Fruit fly (Drosophila melanogaster): ENCODE results near the gene per.

The per gene

dm6 chrX:2713776-2714175 is 28.4 kb downstream of the per start, which contains the start of the genes CG2685 and CG2694 (continued):
- TF ChIP-seq lov (optimal IDR thresholded peaks at IDR 0.05) (no peak), lov (GFP tag; IDR thresholded peaks at IDR 0.05) (no peak), CG7745 (tag; optimal IDR thresholded peaks at IDR 0.05) (no peak), CG16813 (GFP tag; IDR thresholded peaks at IDR 0.05; ENCODE audit: partially characterized antibody) (peak; percentile 78), D19A (tag; optimal IDR thresholded peaks at IDR 0.05) (no peak), CG34224 (GFP tag; IDR thresholded peaks at IDR 0.05; ENCODE audit: partially characterized antibody) (peak; percentile 85), HmgD (GFP tag; optimal IDR thresholded peaks at IDR 0.05) (no peak), Antp (GFP tag; optimal IDR thresholded peaks at IDR 0.05) (no peak), caup (GFP tag; optimal IDR thresholded peaks at IDR 0.05; ENCODE audit: severe bottlenecking) (no peak), Hr78 (GFP tag; optimal IDR thresholded peaks at IDR 0.05) (no peak), CG2199 (GFP tag; IDR thresholded peaks at IDR 0.05) (no peak), CG2202 (tag; optimal IDR thresholded peaks at IDR 0.05) (no peak), CG9876 (GFP tag; optimal IDR thresholded peaks at IDR 0.05) (no peak), CG18011 (GFP tag; optimal IDR thresholded peaks at IDR 0.05) (no peak), CG31388 (GFP tag; optimal IDR thresholded peaks at IDR 0.05) (no peak), CG10543 (GFP tag; optimal IDR thresholded peaks at IDR 0.05) (no peak), fd96Cb (tag; optimal IDR thresholded peaks at IDR 0.05) (no peak), tgo (GFP tag; IDR thresholded peaks at IDR 0.05) (no peak), BtbVII (GFP tag; optimal IDR thresholded peaks at IDR 0.05) (no peak), knrl (GFP tag; IDR thresholded peaks at IDR 0.05; ENCODE audit: partially characterized antibody) (peak; percentile 65), Hr3 (GFP tag; optimal IDR thresholded peaks at IDR 0.05) (no peak), CG8388 (GFP tag; optimal IDR thresholded peaks at IDR 0.05) (no peak), Xrp1 (GFP tag; IDR thresholded peaks at IDR 0.05) (0 out of 2 replicates have a peak, but pooled peaks have one; percentile 7), CG7357 (GFP tag; IDR thresholded peaks at IDR 0.05) (no peak), CG6791 (GFP tag; IDR thresholded peaks at IDR 0.05; ENCODE audit: partially characterized antibody) (peak; percentile 80), HmgZ (tag; optimal IDR thresholded peaks at IDR 0.05) (peak; percentile 48), CG17912 (GFP tag; optimal IDR thresholded peaks at IDR 0.05) (no peak), CG10431 (GFP tag; optimal IDR thresholded peaks at IDR 0.05) (no peak), mld (GFP tag; IDR thresholded peaks at IDR 0.05; ENCODE audit: partially characterized antibody) (peak; percentile 57; the same call in 2 of the 3 replicates), cato (GFP tag; optimal IDR thresholded peaks at IDR 0.05; ENCODE audit: borderline replicate concordance) (no peak), CG18619 (GFP tag; optimal IDR thresholded peaks at IDR 0.05) (no peak), ato (GFP tag; IDR thresholded peaks at IDR 0.05; ENCODE audit: partially characterized antibody) (peak; percentile 68), CG31441 (GFP tag; IDR thresholded peaks at IDR 0.05) (no peak), dysf (GFP tag; IDR thresholded peaks at IDR 0.05) (no peak), CG4424 (GFP tag; optimal IDR thresholded peaks at IDR 0.05) (no peak), Doc3 (GFP tag; IDR thresholded peaks at IDR 0.05; ENCODE audit: partially characterized antibody) (peak; percentile 64), CG11560 (tag; IDR thresholded peaks at IDR 0.05) (peak; percentile 39; the same call in 1 of the 3 replicates), CG4328 (GFP tag; optimal IDR thresholded peaks at IDR 0.05) (no peak), CG13296 (GFP tag; optimal IDR thresholded peaks at IDR 0.05) (no peak), Meics (GFP tag; optimal IDR thresholded peaks at IDR 0.05) (no peak), prd (optimal IDR thresholded peaks at IDR 0.05) (no peak), prd (GFP tag; IDR thresholded peaks at IDR 0.05) (no peak), CG17361 (GFP tag; IDR thresholded peaks at IDR 0.05) (no peak), Vsx1 (GFP tag; optimal IDR thresholded peaks at IDR 0.05) (no peak), CG17328 (GFP tag; IDR thresholded peaks at IDR 0.05) (no peak), ken (GFP tag; IDR thresholded peaks at IDR 0.05) (no peak), CG13123 (GFP tag; optimal IDR thresholded peaks at IDR 0.05) (no peak), dimm (GFP tag; IDR thresholded peaks at IDR 0.05) (no peak), ara (GFP tag; IDR thresholded peaks at IDR 0.05) (no peak), Fer2 (tag; optimal IDR thresholded peaks at IDR 0.05) (no peak), trh (GFP tag; optimal IDR thresholded peaks at IDR 0.05) (no peak)

Measured in whole organism, embryonic.